Worm (Caenorhabditis elegans): Measurements from ENCODE around the gene T28H11.8.

DNA sequence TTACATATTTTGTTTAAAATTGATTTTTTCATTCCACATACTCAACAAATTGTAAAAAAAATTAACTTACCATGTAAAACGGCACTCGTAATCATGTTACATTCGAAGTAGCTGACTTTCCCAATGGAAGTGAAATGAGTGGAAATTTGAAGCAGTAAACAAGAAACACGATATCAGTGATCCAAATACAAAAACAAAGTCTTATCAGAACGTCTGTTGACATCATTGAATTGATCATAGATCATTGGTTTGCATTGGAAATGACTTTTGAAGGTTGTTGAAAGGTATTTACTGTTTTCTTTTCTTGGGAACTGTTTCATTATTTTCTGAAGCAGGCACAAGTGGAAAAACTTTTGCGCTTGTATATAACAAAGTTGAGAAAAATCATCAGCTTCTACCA is 44.4 kb downstream of the T28H11.8 start, which contains the start of gene Y9C9A.16:
- TF ChIP-seq nhr-23 (tag; optimal IDR thresholded peaks at IDR 0.05): no peak
- TF ChIP-seq pha-4 (tag; optimal IDR thresholded peaks at IDR 0.05): no peak
- TF ChIP-seq ztf-11 (tag; optimal IDR thresholded peaks at IDR 0.05): no peak
- TF ChIP-seq elt-3 (tag; optimal IDR thresholded peaks at IDR 0.05): no peak
- no peak for TF ChIP-seq ama-1 (optimal IDR thresholded peaks at IDR 0.05)
- no peak for TF ChIP-seq unc-62 (GFP tag; optimal IDR thresholded peaks at IDR 0.05)
- no peak for TF ChIP-seq sea-2 (GFP tag; optimal IDR thresholded peaks at IDR 0.05)
- no peak for TF ChIP-seq nhr-76 (tag; optimal IDR thresholded peaks at IDR 0.05)
- no peak for TF ChIP-seq aly-2 (tag; optimal IDR thresholded peaks at IDR 0.05)
- TF ChIP-seq nhr-28 (tag; optimal IDR thresholded peaks at IDR 0.05): no peak
- TF ChIP-seq nhr-11 (tag; optimal IDR thresholded peaks at IDR 0.05): no peak
- no peak for TF ChIP-seq lin-15B (tag; optimal IDR thresholded peaks at IDR 0.05)
- no peak for TF ChIP-seq lsy-12 (tag; optimal IDR thresholded peaks at IDR 0.05)
- no peak for TF ChIP-seq pqm-1 (tag; optimal IDR thresholded peaks at IDR 0.05)

Measured in whole organism, L3 larva.